Worm (Caenorhabditis elegans) whole organism, L4 larva: Measurements from ENCODE around the gene mnp-1.

Experiments
- F44E2.7 ChIP-seq: fragments of 200-800 bp; sonication (Bioruptor generic); IDR thresholded peaks from 2 replicates; pipeline ENCODE4 v2.1.2; 2022; ENCODE audit warnings: missing genetic modification characterization, missing compliant biosample characterization
- fkh-10 ChIP-seq: fragments of 150-350 bp; optimal IDR thresholded peaks from 2 replicates; lab custom pipeline; 2014; ENCODE audit warnings: missing biosample characterization, missing genetic modification reagents, missing genetic modification characterization
- lir-3 ChIP-seq: sonication (generic microtip); optimal IDR thresholded peaks from 2 replicates; lab custom pipeline; 2016; ENCODE audit warnings: mild to moderate bottlenecking, missing genetic modification characterization, missing compliant biosample characterization
- madf-5 ChIP-seq, 2 experiments: fragments of 200-800 bp; sonication (Bioruptor generic); IDR thresholded peaks; 2 replicates each; pipeline ENCODE4 v1.3.6; 2022; ENCODE audit warnings: missing compliant biosample characterization in 2 of 2, missing genetic modification characterization in 2 of 2
- nhr-28 ChIP-seq: fragments of 150-350 bp; optimal IDR thresholded peaks from 2 replicates; lab custom pipeline; 2014; ENCODE audit warnings: missing biosample characterization, missing genetic modification characterization
- nhr-76 ChIP-seq: fragments of 150-350 bp; optimal IDR thresholded peaks from 2 replicates; lab custom pipeline; 2014; ENCODE audit warnings: missing biosample characterization, missing genetic modification characterization

DNA sequence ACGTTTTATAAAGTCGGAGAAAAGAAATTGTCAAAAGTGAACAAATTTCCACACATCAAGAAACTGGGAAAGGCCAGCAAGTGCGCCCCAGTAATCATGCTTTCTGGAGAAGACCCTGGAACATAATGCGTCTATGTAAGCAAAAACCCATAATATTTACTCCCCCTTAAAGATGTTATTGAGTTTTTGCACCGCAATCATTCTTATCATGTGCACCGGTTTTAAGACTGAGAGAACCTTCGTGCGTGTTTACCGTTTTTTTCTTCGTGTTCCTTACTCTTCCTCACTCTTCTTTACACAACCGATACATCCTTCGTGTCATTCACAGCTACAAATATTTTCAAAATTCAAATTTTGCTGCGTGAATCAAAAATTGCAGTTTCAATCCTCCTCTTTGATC lies 16.5 kb downstream of the mnp-1 start:
- no peak for TF ChIP-seq fkh-10 (GFP tag; lab: Kevin White, UChicago)
- no peak for TF ChIP-seq lir-3 (tag; lab: Kevin White, UChicago)
- TF ChIP-seq F44E2.7 (GFP tag; lab: Robert Waterston, UW) = no peak
- no peak for TF ChIP-seq nhr-28 (tag; lab: Kevin White, UChicago)
- no peak for TF ChIP-seq nhr-76 (tag; lab: Kevin White, UChicago)
- no peak for TF ChIP-seq madf-5 (GFP tag; IDR thresholded peaks at IDR 0.05; lab: Robert Waterston, UW)
